Fruit fly (Drosophila melanogaster) whole organism, adult: ENCODE results near the gene fend.
"Not testable (repeated sequence)": the region's sequence is repeated elsewhere in the genome, so short reads cannot be mapped to it uniquely, and the experiment has no call there.

ENCODE experiments used
- CG11617 ChIP-seq: fragments of 200-800 bp; sonication (Bioruptor generic); optimal IDR thresholded peaks from 2 replicates; lab custom pipeline; 2017; ENCODE audit warnings: mild to moderate bottlenecking, missing biosample characterization, missing genetic modification reagents, missing genetic modification characterization
- CG12768 ChIP-seq: fragments of 200-800 bp; sonication (Bioruptor generic); optimal IDR thresholded peaks from 2 replicates; lab custom pipeline; 2017; ENCODE audit warnings: missing biosample characterization, missing genetic modification characterization, mild to moderate bottlenecking, moderate library complexity, missing genetic modification reagents
- CG14711 ChIP-seq: fragments of 200-800 bp; sonication (Bioruptor generic); optimal IDR thresholded peaks from 2 replicates; lab custom pipeline; 2018; ENCODE audit warnings: missing biosample characterization, mild to moderate bottlenecking, missing genetic modification characterization, moderate library complexity
- CG1620 ChIP-seq: fragments of 200-800 bp; sonication (Bioruptor generic); optimal IDR thresholded peaks from 2 replicates; lab custom pipeline; 2016; ENCODE audit warnings: missing biosample characterization, missing genetic modification characterization
- CG33017 ChIP-seq: fragments of 200-800 bp; sonication (Bioruptor generic); optimal IDR thresholded peaks from 2 replicates; lab custom pipeline; 2018; ENCODE audit warnings: missing biosample characterization, mild to moderate bottlenecking, missing genetic modification characterization, moderate library complexity
- CG5204 ChIP-seq: fragments of 200-800 bp; sonication (Bioruptor generic); optimal IDR thresholded peaks from 2 replicates; lab custom pipeline; 2016; ENCODE audit warnings: missing biosample characterization, missing genetic modification characterization
- CG7045 ChIP-seq: fragments of 200-800 bp; sonication (Bioruptor generic); optimal IDR thresholded peaks from 2 replicates; lab custom pipeline; 2017; ENCODE audit warnings: missing biosample characterization, mild to moderate bottlenecking, missing genetic modification characterization
- CG7101 ChIP-seq: fragments of 200-800 bp; sonication (Bioruptor generic); optimal IDR thresholded peaks from 2 replicates; lab custom pipeline; 2018; ENCODE audit warnings: missing biosample characterization, mild to moderate bottlenecking, missing genetic modification characterization, moderate library complexity
- Clk ChIP-seq: fragments of 200-800 bp; sonication (Bioruptor generic); optimal IDR thresholded peaks from 2 replicates; lab custom pipeline; 2017; ENCODE audit warnings: missing biosample characterization, missing genetic modification characterization
- Crg-1 ChIP-seq: fragments of 200-800 bp; sonication (Bioruptor generic); optimal IDR thresholded peaks from 2 replicates; lab custom pipeline; 2016; ENCODE audit warnings: missing biosample characterization, missing genetic modification characterization
- Hr96 ChIP-seq: fragments of 200-800 bp; sonication (Bioruptor generic); optimal IDR thresholded peaks from 2 replicates; lab custom pipeline; 2016; ENCODE audit warnings: missing biosample characterization, missing genetic modification characterization
- Mnt ChIP-seq: fragments of 200-800 bp; sonication (Bioruptor generic); optimal IDR thresholded peaks from 2 replicates; lab custom pipeline; 2016; ENCODE audit warnings: missing biosample characterization, mild to moderate bottlenecking, missing genetic modification characterization
- bab1 ChIP-seq: fragments of 200-800 bp; sonication (Bioruptor generic); optimal IDR thresholded peaks from 3 replicates; lab custom pipeline; 2019; ENCODE audit warnings: missing biosample characterization, mild to moderate bottlenecking, missing genetic modification characterization, moderate library complexity
- cic ChIP-seq: fragments of 200-800 bp; sonication (Bioruptor generic); optimal IDR thresholded peaks from 2 replicates; lab custom pipeline; 2017; ENCODE audit warnings: missing biosample characterization, mild to moderate bottlenecking, missing genetic modification characterization, moderate library complexity
- cnc ChIP-seq, 2 experiments: fragments of >200 bp; optimal IDR thresholded peaks; 2 replicates each; lab custom pipeline; 2017
- kay ChIP-seq: fragments of 200-800 bp; sonication (Bioruptor generic); peaks from one replicate; lab custom pipeline; 2016; ENCODE audit warnings: missing biosample characterization, missing genetic modification characterization, borderline replicate concordance
- ovo ChIP-seq: fragments of 200-800 bp; sonication (Bioruptor generic); optimal IDR thresholded peaks from 2 replicates; lab custom pipeline; 2016; ENCODE audit warnings: missing biosample characterization, missing genetic modification characterization
- pad ChIP-seq: fragments of 200-800 bp; sonication (Bioruptor generic); optimal IDR thresholded peaks from 3 replicates; lab custom pipeline; 2017; ENCODE audit warnings: missing biosample characterization, missing genetic modification characterization, mild to moderate bottlenecking, moderate library complexity, missing genetic modification reagents
- tj ChIP-seq: fragments of 200-800 bp; sonication (Bioruptor generic); optimal IDR thresholded peaks from 3 replicates; lab custom pipeline; 2017; ENCODE audit warnings: missing biosample characterization, mild to moderate bottlenecking, missing genetic modification characterization, moderate library complexity
- toe ChIP-seq: fragments of 200-800 bp; sonication (Bioruptor generic); optimal IDR thresholded peaks from 2 replicates; lab custom pipeline; 2016; ENCODE audit warnings: missing biosample characterization, missing genetic modification characterization

Gene fend

DNA sequence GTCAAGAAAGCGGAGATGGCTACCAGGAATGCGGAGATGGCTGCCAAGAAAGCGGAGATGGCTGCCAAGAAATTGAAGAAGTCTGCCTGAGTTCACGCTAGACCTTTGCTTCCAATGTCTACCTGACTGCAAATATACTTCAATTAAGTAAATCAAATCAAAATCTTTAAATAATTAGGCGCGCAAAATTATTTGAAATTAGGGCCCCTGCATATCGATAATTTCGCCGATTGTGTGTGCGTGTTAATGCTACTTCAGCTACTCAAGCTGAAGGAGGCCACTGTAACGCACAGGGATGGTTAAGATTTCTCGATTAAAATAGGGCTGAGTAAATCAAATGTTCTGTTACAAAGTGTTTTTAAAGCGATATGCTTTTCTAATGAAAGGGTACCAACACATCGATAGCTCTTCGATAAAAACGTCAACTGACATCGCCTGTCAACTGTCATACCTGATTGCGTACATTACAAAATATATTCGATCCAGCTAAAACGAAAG lies 46.9 kb downstream of the fend start, which contains the start of gene CG6999:
TSS of gene CG6999 (plus strand) at position 448 of the 498 bp plus-strand sequence.
- TF ChIP-seq kay (GFP tag; lab: Kevin White, UChicago); CG14711 (tag; lab: Kevin White, UChicago); CG1620 (GFP tag; lab: Kevin White, UChicago): not testable (repeated sequence)

DNA sequence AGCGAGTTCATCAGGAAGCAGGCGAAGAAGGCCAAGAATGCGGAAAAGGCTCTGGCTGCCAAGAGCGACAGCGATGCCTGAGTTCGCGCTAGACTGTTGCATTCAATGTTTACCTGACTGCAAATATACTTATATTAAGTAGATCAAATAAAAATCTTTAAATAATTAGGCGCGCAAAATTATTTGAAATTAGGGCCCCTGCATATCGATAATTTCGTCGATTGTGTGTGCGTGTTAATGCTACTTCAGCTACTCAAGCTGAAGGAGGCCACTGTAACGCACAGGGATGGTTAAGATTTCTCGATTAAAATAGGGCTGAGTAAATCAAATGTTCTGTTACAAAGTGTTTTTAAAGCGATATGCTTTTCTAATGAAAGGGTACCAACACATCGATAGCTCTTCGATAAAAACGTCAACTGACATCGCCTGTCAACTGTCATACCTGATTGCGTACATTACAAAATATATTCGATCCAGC lies 48.2 kb downstream of the fend start, which contains the start of gene CG32706:
TSS of gene CG32706 (plus strand) at position 428 of the 478 bp plus-strand sequence.
- not testable (repeated sequence) for TF ChIP-seq pad, bab1, CG1620 (GFP tag; lab: Kevin White, UChicago)

DNA sequence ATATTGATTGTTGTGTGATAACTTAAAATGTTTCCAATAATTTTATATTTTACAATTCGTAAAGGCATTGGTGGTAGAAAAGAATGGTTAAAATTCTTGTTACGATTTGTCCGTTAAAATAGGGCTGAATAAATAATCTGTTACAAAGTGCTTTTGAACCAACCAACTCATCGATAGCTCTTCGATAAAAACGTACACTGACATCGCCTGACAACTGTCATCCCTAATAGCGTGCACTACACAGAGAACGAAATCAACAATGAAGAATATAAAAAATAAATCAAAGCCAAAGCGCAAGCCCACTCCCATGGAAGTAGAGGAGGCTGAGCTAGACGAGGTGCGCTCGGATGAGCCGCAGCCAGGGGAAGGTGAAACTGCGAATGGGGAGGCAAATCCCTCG lies 49.2 kb downstream of the fend start, which contains the start of gene CG32708:
TSS of gene CG32708 (plus strand) at position 207 of the 400 bp plus-strand sequence.
- TF ChIP-seq bab1 (GFP tag; lab: Kevin White, UChicago) (peak; percentile 66), pad (GFP tag; lab: Kevin White, UChicago) (no peak), Mnt (peak; percentile 43)

DNA sequence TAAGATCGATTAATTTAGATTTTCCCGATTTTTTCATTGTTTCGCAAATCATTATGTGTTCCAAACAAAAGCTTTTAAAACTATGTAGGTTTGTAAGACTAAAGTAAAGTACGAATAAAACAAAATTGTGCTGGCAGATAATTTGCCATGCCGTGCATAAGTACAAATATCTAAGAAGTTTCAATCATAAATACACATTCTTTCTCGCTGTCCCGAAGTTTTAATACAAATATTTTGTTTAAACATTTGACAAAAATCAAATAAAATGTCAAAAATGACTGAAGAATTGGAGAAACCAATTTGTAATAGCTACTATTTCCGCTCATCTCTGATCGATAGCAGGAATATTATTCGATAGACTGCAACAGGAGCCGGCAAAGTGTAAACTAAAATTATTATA lies 52.3 kb downstream of the fend start, which contains the start of gene APC4:
TSS of gene APC4 (plus strand) at position 332 of the 400 bp plus-strand sequence.
- TF ChIP-seq cnc (optimal IDR thresholded peaks at IDR 0.05; lab: Kevin White, UChicago) (no peak), bab1 (GFP tag; lab: Kevin White, UChicago) (no peak), tj (GFP tag; lab: Kevin White, UChicago) (peak; percentile 20), CG12768 (GFP tag; lab: Kevin White, UChicago) (no peak), CG5204 (GFP tag; lab: Kevin White, UChicago) (no peak), CG1620 (GFP tag; lab: Kevin White, UChicago) (peak; percentile 9), CG14711 (tag; lab: Kevin White, UChicago) (peak; percentile 2), pad (GFP tag; lab: Kevin White, UChicago) (peak; percentile 31), ovo (GFP tag; lab: Kevin White, UChicago) (no peak), Mnt (no peak), CG7101 (tag; lab: Kevin White, UChicago) (peak; percentile 33), toe (peak; percentile 65), CG11617 (GFP tag; lab: Kevin White, UChicago) (peak; percentile 26)

DNA sequence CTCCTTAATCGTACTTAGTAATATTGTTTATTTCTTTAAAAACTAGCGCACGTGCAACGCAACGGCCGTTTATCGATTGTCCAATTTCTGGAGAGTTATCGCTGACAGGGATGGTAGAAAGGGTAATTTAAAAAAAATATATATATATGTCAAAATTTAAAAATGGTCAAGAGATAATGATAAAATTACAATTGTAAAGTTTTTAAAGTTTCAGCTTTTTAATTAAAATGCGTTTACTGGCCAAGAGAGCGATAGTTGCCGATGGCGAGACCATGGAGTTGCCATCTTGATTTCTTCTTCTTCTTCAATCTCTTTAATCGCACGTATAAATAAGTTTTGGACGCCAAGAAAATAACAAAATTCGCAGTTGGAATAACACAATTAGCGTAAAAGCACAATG lies 53.9 kb downstream of the fend start, which contains the start of the genes CG7246 and HP1b:
TSS of gene CG7246 (minus strand) at position 96 of the 400 bp plus-strand sequence.
TSS of gene HP1b (plus strand) at position 102 of the 400 bp plus-strand sequence.
- peak; percentile 79 for TF ChIP-seq CG14711 (tag; lab: Kevin White, UChicago)
- TF ChIP-seq cnc (optimal IDR thresholded peaks at IDR 0.05; lab: Kevin White, UChicago) = no peak
- TF ChIP-seq Clk (GFP tag; lab: Kevin White, UChicago) = no peak
- peak; percentile 11 for TF ChIP-seq CG12768 (GFP tag; lab: Kevin White, UChicago)
- TF ChIP-seq kay (GFP tag; lab: Kevin White, UChicago) = no peak
- peak; percentile 24 for TF ChIP-seq pad (GFP tag; lab: Kevin White, UChicago)
- TF ChIP-seq CG7045 (GFP tag; lab: Kevin White, UChicago) = peak; percentile 40
- peak; percentile 60 for TF ChIP-seq CG5204 (GFP tag; lab: Kevin White, UChicago)
- TF ChIP-seq CG11617 (GFP tag; lab: Kevin White, UChicago) = peak; percentile 72
- peak; percentile 59 for TF ChIP-seq CG1620 (GFP tag; lab: Kevin White, UChicago)
- TF ChIP-seq tj (GFP tag; lab: Kevin White, UChicago) = peak; percentile 43
- no peak for TF ChIP-seq Hr96
- TF ChIP-seq Crg-1 = no peak
- TF ChIP-seq CG33017 (tag; lab: Kevin White, UChicago) = peak; percentile 20
- TF ChIP-seq cic (GFP tag; lab: Kevin White, UChicago) = no peak
- peak; percentile 90 for TF ChIP-seq bab1 (GFP tag; lab: Kevin White, UChicago)
- peak; percentile 97 for TF ChIP-seq Mnt
- TF ChIP-seq CG7101 (tag; lab: Kevin White, UChicago) = peak; percentile 73
- TF ChIP-seq ovo (GFP tag; lab: Kevin White, UChicago) = no peak
- TF ChIP-seq toe = peak; percentile 28

DNA sequence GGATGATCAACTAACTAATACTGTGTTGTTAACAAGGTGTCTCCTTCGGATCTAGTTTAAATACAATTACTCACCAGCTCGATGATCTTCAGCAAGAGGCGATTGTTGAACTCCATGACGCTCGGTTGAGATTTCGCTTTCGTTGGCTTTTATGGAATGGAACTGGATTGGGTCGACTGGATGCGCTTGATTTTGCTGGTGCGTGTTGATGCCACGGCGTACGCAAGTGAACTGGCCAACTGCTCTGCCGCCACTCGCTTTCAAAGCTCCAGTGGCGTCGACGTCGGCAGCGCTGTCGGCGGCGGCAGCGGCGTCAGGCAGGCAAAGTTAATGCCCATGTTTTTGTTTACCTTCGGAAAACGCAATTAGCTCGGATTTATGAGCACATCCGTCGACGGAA lies 56.6 kb downstream of the fend start, which contains the start of gene CG44325:
TSS of gene CG44325 (minus strand) at position 237 of the 400 bp plus-strand sequence.
- no peak for TF ChIP-seq CG7101 (tag; lab: Kevin White, UChicago)
- no peak for TF ChIP-seq CG11617 (GFP tag; lab: Kevin White, UChicago)
- no peak for TF ChIP-seq toe
- TF ChIP-seq bab1 (GFP tag; lab: Kevin White, UChicago) = peak; percentile 27
- no peak for TF ChIP-seq Hr96
- no peak for TF ChIP-seq CG1620 (GFP tag; lab: Kevin White, UChicago)
- no peak for TF ChIP-seq Clk (GFP tag; lab: Kevin White, UChicago)
- no peak for TF ChIP-seq cic (GFP tag; lab: Kevin White, UChicago)

DNA sequence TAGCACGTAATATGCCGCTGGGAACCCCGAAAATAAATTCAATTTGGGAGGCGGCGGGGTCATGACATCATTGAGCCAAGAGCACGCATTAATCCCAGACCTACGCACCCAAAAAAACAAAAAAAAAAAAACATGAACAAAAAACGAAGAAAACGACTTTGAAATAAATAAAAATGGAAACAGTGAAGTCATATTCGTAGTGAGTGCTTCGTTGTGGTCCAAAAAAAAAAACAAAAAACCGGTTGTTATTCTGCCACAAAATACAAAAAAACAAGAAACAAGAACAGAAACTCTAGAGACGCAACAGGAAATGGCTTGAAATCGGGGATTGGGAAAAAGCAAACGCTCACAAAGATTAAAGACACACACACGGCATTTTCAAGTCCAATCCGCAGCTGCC lies 57.3 kb downstream of the fend start:
- TF ChIP-seq CG1620 (GFP tag; lab: Kevin White, UChicago) (no peak), CG7045 (GFP tag; lab: Kevin White, UChicago) (no peak), CG5204 (GFP tag; lab: Kevin White, UChicago) (no peak), CG12768 (GFP tag; lab: Kevin White, UChicago) (no peak), Crg-1 (no peak), CG11617 (GFP tag; lab: Kevin White, UChicago) (no peak), bab1 (GFP tag; lab: Kevin White, UChicago) (no peak), CG33017 (tag; lab: Kevin White, UChicago) (no peak), CG14711 (tag; lab: Kevin White, UChicago) (no peak)
